Worm (Caenorhabditis elegans): Measurements from ENCODE around the gene C49F8.3.

ce11 chrX:13415722-13416121 is 28.4 kb upstream of the C49F8.3 start, which contains the start of gene C29F7.2:
- no peak for TF ChIP-seq nhr-76 (tag; optimal IDR thresholded peaks at IDR 0.05)
- no peak for TF ChIP-seq snpc-4 (tag; optimal IDR thresholded peaks at IDR 0.05)
- no peak for TF ChIP-seq lin-32 (GFP tag; optimal IDR thresholded peaks at IDR 0.05)
- TF ChIP-seq lsy-2 (tag; optimal IDR thresholded peaks at IDR 0.05), result no peak
- no peak for TF ChIP-seq ces-1 (GFP tag; optimal IDR thresholded peaks at IDR 0.05)
- TF ChIP-seq ham-2 (GFP tag; optimal IDR thresholded peaks at IDR 0.05), result no peak
